Fruit fly (Drosophila melanogaster): ENCODE results near the gene CG9922.

CG9922 gene

DNA sequence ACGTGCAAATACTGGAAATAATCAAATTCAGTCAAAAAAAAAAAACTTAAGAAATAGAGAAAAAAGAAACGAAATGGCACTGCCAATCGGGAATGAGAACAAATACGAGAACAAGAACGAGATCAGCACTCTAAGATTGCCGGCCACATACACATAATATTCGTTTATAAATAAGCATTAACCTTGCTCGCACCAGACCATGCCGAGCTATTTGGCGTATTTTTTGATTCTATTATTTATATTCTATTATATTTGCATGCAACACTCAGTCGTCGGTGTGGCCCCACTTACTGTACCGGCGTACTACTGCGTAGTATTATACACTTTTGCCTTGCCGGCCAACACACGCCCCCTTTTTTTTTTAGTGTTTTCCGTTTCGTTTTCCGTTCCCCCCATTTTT, 34.5 kb upstream of the CG9922 start (continued):
- TF ChIP-seq Mrtf (GFP tag; IDR thresholded peaks at IDR 0.05), result no peak
- no peak for TF ChIP-seq pan (optimal IDR thresholded peaks at IDR 0.05)
- no peak for TF ChIP-seq pan (GFP tag; optimal IDR thresholded peaks at IDR 0.05 in 1 of 2, IDR thresholded peaks at IDR 0.05 in 1 of 2)
- TF ChIP-seq so (GFP tag; IDR thresholded peaks at IDR 0.05), result no peak
- no peak for TF ChIP-seq Jarid2 (GFP tag; optimal IDR thresholded peaks at IDR 0.05)
- no peak for TF ChIP-seq CG12391 (tag; optimal IDR thresholded peaks at IDR 0.05)
- peak; percentile 24 for TF ChIP-seq CG13624 (GFP tag; optimal IDR thresholded peaks at IDR 0.05)
- TF ChIP-seq CG2875 (GFP tag; optimal IDR thresholded peaks at IDR 0.05), result no peak
- TF ChIP-seq grn (GFP tag; optimal IDR thresholded peaks at IDR 0.05), result no peak
- TF ChIP-seq cwo (GFP tag; optimal IDR thresholded peaks at IDR 0.05), result peak; percentile 28
- TF ChIP-seq da (GFP tag; optimal IDR thresholded peaks at IDR 0.05), result no peak
- no peak for TF ChIP-seq Six4 (GFP tag; optimal IDR thresholded peaks at IDR 0.05)
- no peak for TF ChIP-seq Oaz (GFP tag; IDR thresholded peaks at IDR 0.05)
- no peak for TF ChIP-seq Neu2 (GFP tag; optimal IDR thresholded peaks at IDR 0.05; ENCODE audit: borderline replicate concordance)
- TF ChIP-seq CG1647 (GFP tag; optimal IDR thresholded peaks at IDR 0.05), result no peak
- no peak for TF ChIP-seq CG14014 (GFP tag; IDR thresholded peaks at IDR 0.05)
- TF ChIP-seq CG14860 (GFP tag; IDR thresholded peaks at IDR 0.05; ENCODE audit: partially characterized antibody), result no peak
- TF ChIP-seq gsb (GFP tag; IDR thresholded peaks at IDR 0.05), result no peak
- TF ChIP-seq ash1 (GFP tag; optimal IDR thresholded peaks at IDR 0.05), result no peak
- no peak for TF ChIP-seq gt (GFP tag; IDR thresholded peaks at IDR 0.05)
- TF ChIP-seq CG8281 (tag; optimal IDR thresholded peaks at IDR 0.05), result no peak
- no peak for TF ChIP-seq cg (GFP tag; optimal IDR thresholded peaks at IDR 0.05)
- TF ChIP-seq Atf3 (GFP tag; optimal IDR thresholded peaks at IDR 0.05), result no peak
- TF ChIP-seq CG10147 (GFP tag; optimal IDR thresholded peaks at IDR 0.05), result no peak
- peak; percentile 1 for TF ChIP-seq Meics (GFP tag; optimal IDR thresholded peaks at IDR 0.05)
- no peak for TF ChIP-seq Optix (GFP tag; IDR thresholded peaks at IDR 0.05)
- TF ChIP-seq stc (GFP tag; IDR thresholded peaks at IDR 0.05), result 0 out of 2 replicates have a peak, but pooled peaks have one; percentile 16
- TF ChIP-seq CG2889 (GFP tag; IDR thresholded peaks at IDR 0.05), result no peak
- TF ChIP-seq zen2 (GFP tag; IDR thresholded peaks at IDR 0.05; ENCODE audit: partially characterized antibody), result no peak
- TF ChIP-seq Bgb (GFP tag; IDR thresholded peaks at IDR 0.05; ENCODE audit: partially characterized antibody), result no peak
- no peak for TF ChIP-seq bcd (GFP tag; optimal IDR thresholded peaks at IDR 0.05)
- no peak for TF ChIP-seq CG34422 (GFP tag; IDR thresholded peaks at IDR 0.05)
- no peak for TF ChIP-seq dpn (GFP tag; optimal IDR thresholded peaks at IDR 0.05)
- no peak for TF ChIP-seq CG7786 (GFP tag; optimal IDR thresholded peaks at IDR 0.05)
- TF ChIP-seq CG12299 (tag; optimal IDR thresholded peaks at IDR 0.05), result no peak
- TF ChIP-seq CG16779 (GFP tag; IDR thresholded peaks at IDR 0.05), result no peak
- no peak for TF ChIP-seq sisA (GFP tag; IDR thresholded peaks at IDR 0.05)
- peak; percentile 24 for TF ChIP-seq lab (GFP tag; optimal IDR thresholded peaks at IDR 0.05)
- peak; percentile 42; the same call in 1 of the 2 replicates for TF ChIP-seq CG32532 (GFP tag; IDR thresholded peaks at IDR 0.05)
- no peak for TF ChIP-seq unc-4 (GFP tag; IDR thresholded peaks at IDR 0.05; ENCODE audit: partially characterized antibody)
- no peak for TF ChIP-seq CG11456 (GFP tag; IDR thresholded peaks at IDR 0.05)
- no peak for TF ChIP-seq C15 (GFP tag; IDR thresholded peaks at IDR 0.05)
- no peak for TF ChIP-seq CG10274 (GFP tag; optimal IDR thresholded peaks at IDR 0.05)
- TF ChIP-seq CG6654 (GFP tag; optimal IDR thresholded peaks at IDR 0.05), result no peak
- TF ChIP-seq ara (GFP tag; IDR thresholded peaks at IDR 0.05), result no peak
- TF ChIP-seq CG12769 (tag; optimal IDR thresholded peaks at IDR 0.05), result no peak
- no peak for TF ChIP-seq Oli (tag; optimal IDR thresholded peaks at IDR 0.05)
- TF ChIP-seq CG6272 (GFP tag; IDR thresholded peaks at IDR 0.05), result no peak
- no peak for TF ChIP-seq CG18619 (GFP tag; optimal IDR thresholded peaks at IDR 0.05)
- no peak for TF ChIP-seq jumu (GFP tag; optimal IDR thresholded peaks at IDR 0.05)
- TF ChIP-seq HLH3B (GFP tag; IDR thresholded peaks at IDR 0.05), result no peak
- no peak for TF ChIP-seq Doc2 (GFP tag; IDR thresholded peaks at IDR 0.05)
